Fruit fly (Drosophila melanogaster) whole organism, adult: ENCODE results near the gene Mbs.

Experiments used
- CG11617 ChIP-seq: fragments of 200-800 bp; sonication (Bioruptor generic); optimal IDR thresholded peaks from 2 replicates; lab custom pipeline; 2017; ENCODE audit warnings: mild to moderate bottlenecking, missing biosample characterization, missing genetic modification reagents, missing genetic modification characterization
- CG12768 ChIP-seq: fragments of 200-800 bp; sonication (Bioruptor generic); optimal IDR thresholded peaks from 2 replicates; lab custom pipeline; 2017; ENCODE audit warnings: missing biosample characterization, missing genetic modification characterization, mild to moderate bottlenecking, moderate library complexity, missing genetic modification reagents
- CG14711 ChIP-seq: fragments of 200-800 bp; sonication (Bioruptor generic); optimal IDR thresholded peaks from 2 replicates; lab custom pipeline; 2018; ENCODE audit warnings: missing biosample characterization, mild to moderate bottlenecking, missing genetic modification characterization, moderate library complexity
- CG1620 ChIP-seq: fragments of 200-800 bp; sonication (Bioruptor generic); optimal IDR thresholded peaks from 2 replicates; lab custom pipeline; 2016; ENCODE audit warnings: missing biosample characterization, missing genetic modification characterization
- CG33017 ChIP-seq: fragments of 200-800 bp; sonication (Bioruptor generic); optimal IDR thresholded peaks from 2 replicates; lab custom pipeline; 2018; ENCODE audit warnings: missing biosample characterization, mild to moderate bottlenecking, missing genetic modification characterization, moderate library complexity
- CG5204 ChIP-seq: fragments of 200-800 bp; sonication (Bioruptor generic); optimal IDR thresholded peaks from 2 replicates; lab custom pipeline; 2016; ENCODE audit warnings: missing biosample characterization, missing genetic modification characterization
- CG7045 ChIP-seq: fragments of 200-800 bp; sonication (Bioruptor generic); optimal IDR thresholded peaks from 2 replicates; lab custom pipeline; 2017; ENCODE audit warnings: missing biosample characterization, mild to moderate bottlenecking, missing genetic modification characterization
- CG7101 ChIP-seq: fragments of 200-800 bp; sonication (Bioruptor generic); optimal IDR thresholded peaks from 2 replicates; lab custom pipeline; 2018; ENCODE audit warnings: missing biosample characterization, mild to moderate bottlenecking, missing genetic modification characterization, moderate library complexity
- Clk ChIP-seq: fragments of 200-800 bp; sonication (Bioruptor generic); optimal IDR thresholded peaks from 2 replicates; lab custom pipeline; 2017; ENCODE audit warnings: missing biosample characterization, missing genetic modification characterization
- Crg-1 ChIP-seq: fragments of 200-800 bp; sonication (Bioruptor generic); optimal IDR thresholded peaks from 2 replicates; lab custom pipeline; 2016; ENCODE audit warnings: missing biosample characterization, missing genetic modification characterization
- Hr96 ChIP-seq: fragments of 200-800 bp; sonication (Bioruptor generic); optimal IDR thresholded peaks from 2 replicates; lab custom pipeline; 2016; ENCODE audit warnings: missing biosample characterization, missing genetic modification characterization
- Mnt ChIP-seq: fragments of 200-800 bp; sonication (Bioruptor generic); optimal IDR thresholded peaks from 2 replicates; lab custom pipeline; 2016; ENCODE audit warnings: missing biosample characterization, mild to moderate bottlenecking, missing genetic modification characterization
- bab1 ChIP-seq: fragments of 200-800 bp; sonication (Bioruptor generic); optimal IDR thresholded peaks from 3 replicates; lab custom pipeline; 2019; ENCODE audit warnings: missing biosample characterization, mild to moderate bottlenecking, missing genetic modification characterization, moderate library complexity
- cic ChIP-seq: fragments of 200-800 bp; sonication (Bioruptor generic); optimal IDR thresholded peaks from 2 replicates; lab custom pipeline; 2017; ENCODE audit warnings: missing biosample characterization, mild to moderate bottlenecking, missing genetic modification characterization, moderate library complexity
- cnc ChIP-seq, 2 experiments: fragments of >200 bp; optimal IDR thresholded peaks; 2 replicates each; lab custom pipeline; 2017
- kay ChIP-seq: fragments of 200-800 bp; sonication (Bioruptor generic); peaks from one replicate; lab custom pipeline; 2016; ENCODE audit warnings: missing biosample characterization, missing genetic modification characterization, borderline replicate concordance
- ovo ChIP-seq: fragments of 200-800 bp; sonication (Bioruptor generic); optimal IDR thresholded peaks from 2 replicates; lab custom pipeline; 2016; ENCODE audit warnings: missing biosample characterization, missing genetic modification characterization
- pad ChIP-seq: fragments of 200-800 bp; sonication (Bioruptor generic); optimal IDR thresholded peaks from 3 replicates; lab custom pipeline; 2017; ENCODE audit warnings: missing biosample characterization, missing genetic modification characterization, mild to moderate bottlenecking, moderate library complexity, missing genetic modification reagents
- tj ChIP-seq: fragments of 200-800 bp; sonication (Bioruptor generic); optimal IDR thresholded peaks from 3 replicates; lab custom pipeline; 2017; ENCODE audit warnings: missing biosample characterization, mild to moderate bottlenecking, missing genetic modification characterization, moderate library complexity
- toe ChIP-seq: fragments of 200-800 bp; sonication (Bioruptor generic); optimal IDR thresholded peaks from 2 replicates; lab custom pipeline; 2016; ENCODE audit warnings: missing biosample characterization, missing genetic modification characterization

The Mbs gene

dm6 chr3L:16048086-16048485 is 3.7 kb upstream of the Mbs start:
- peak; percentile 68 for TF ChIP-seq pad (GFP tag; lab: Kevin White, UChicago)
- TF ChIP-seq CG7101, result peak; percentile 37
- TF ChIP-seq cic, result no peak
- peak; percentile 64 for TF ChIP-seq CG12768
- TF ChIP-seq Mnt (GFP tag; lab: Kevin White, UChicago), result peak; percentile 4
- TF ChIP-seq Clk (GFP tag; lab: Kevin White, UChicago), result peak; percentile 27
- TF ChIP-seq tj (GFP tag; lab: Kevin White, UChicago), result peak; percentile 36
- no peak for TF ChIP-seq cnc (optimal IDR thresholded peaks at IDR 0.05; lab: Kevin White, UChicago)
- TF ChIP-seq CG11617 (GFP tag; lab: Kevin White, UChicago), result peak; percentile 5
- TF ChIP-seq CG7045 (GFP tag; lab: Kevin White, UChicago), result peak; percentile 49
- no peak for TF ChIP-seq CG1620 (GFP tag; lab: Kevin White, UChicago)
- no peak for TF ChIP-seq Crg-1 (GFP tag; lab: Kevin White, UChicago)
- peak; percentile 56 for TF ChIP-seq kay (GFP tag; lab: Kevin White, UChicago)
- peak; percentile 17 for TF ChIP-seq CG33017 (tag; lab: Kevin White, UChicago)
- peak; percentile 49 for TF ChIP-seq bab1 (GFP tag; lab: Kevin White, UChicago)

dm6 chr3L:16048722-16049459 is 2.9 kb upstream of the Mbs start:
- TF ChIP-seq CG11617 (GFP tag; lab: Kevin White, UChicago) (no peak), Clk (GFP tag; lab: Kevin White, UChicago) (no peak), CG33017 (tag; lab: Kevin White, UChicago) (no peak), CG1620 (GFP tag; lab: Kevin White, UChicago) (no peak), cnc (optimal IDR thresholded peaks at IDR 0.05; lab: Kevin White, UChicago) (no peak), Mnt (GFP tag; lab: Kevin White, UChicago) (no peak), kay (GFP tag; lab: Kevin White, UChicago) (no peak), Crg-1 (GFP tag; lab: Kevin White, UChicago) (no peak), pad (GFP tag; lab: Kevin White, UChicago) (no peak), Hr96 (GFP tag; lab: Kevin White, UChicago) (no peak), CG7045 (GFP tag; lab: Kevin White, UChicago) (no peak)

- peak; percentile 13 for TF ChIP-seq Hr96 (GFP tag; lab: Kevin White, UChicago)
- peak; percentile 47 for TF ChIP-seq kay (GFP tag; lab: Kevin White, UChicago)
- peak; percentile 79 for TF ChIP-seq Mnt (GFP tag; lab: Kevin White, UChicago)
- TF ChIP-seq CG7101, result peak; percentile 38
- TF ChIP-seq tj (GFP tag; lab: Kevin White, UChicago), result peak; percentile 17
- TF ChIP-seq CG33017 (tag; lab: Kevin White, UChicago), result peak; percentile 82
- TF ChIP-seq toe (GFP tag; lab: Kevin White, UChicago), result no peak
- peak; percentile 23 for TF ChIP-seq CG7045 (GFP tag; lab: Kevin White, UChicago)
- peak; percentile 47 for TF ChIP-seq Crg-1 (GFP tag; lab: Kevin White, UChicago)
- TF ChIP-seq pad (GFP tag; lab: Kevin White, UChicago), result peak; percentile 21
- peak; percentile 78 for TF ChIP-seq CG11617 (GFP tag; lab: Kevin White, UChicago)
- TF ChIP-seq cnc (optimal IDR thresholded peaks at IDR 0.05; lab: Kevin White, UChicago), result no peak
- peak; percentile 19 for TF ChIP-seq CG1620 (GFP tag; lab: Kevin White, UChicago)
- TF ChIP-seq Clk (GFP tag; lab: Kevin White, UChicago), result peak; percentile 39
- no peak for TF ChIP-seq bab1 (GFP tag; lab: Kevin White, UChicago)
- TF ChIP-seq ovo (GFP tag; lab: Kevin White, UChicago), result peak; percentile 48
- no peak for TF ChIP-seq CG5204 (GFP tag; lab: Kevin White, UChicago)
- peak; percentile 93 for TF ChIP-seq cic
- TF ChIP-seq CG12768, result peak; percentile 75
- peak; percentile 33 for TF ChIP-seq CG14711
Measured at dm6 chr3L:16049955-16050886, 1.5 kb upstream of the Mbs start.

- peak; percentile 35 for TF ChIP-seq Mnt (GFP tag; lab: Kevin White, UChicago)
- TF ChIP-seq CG1620 (GFP tag; lab: Kevin White, UChicago), result no peak
- no peak for TF ChIP-seq tj (GFP tag; lab: Kevin White, UChicago)
- TF ChIP-seq CG7101, result no peak
- TF ChIP-seq pad (GFP tag; lab: Kevin White, UChicago), result no peak
- TF ChIP-seq Crg-1 (GFP tag; lab: Kevin White, UChicago), result no peak
- TF ChIP-seq toe (GFP tag; lab: Kevin White, UChicago), result peak; percentile 44
- no peak for TF ChIP-seq cic
- no peak for TF ChIP-seq CG33017 (tag; lab: Kevin White, UChicago)
- no peak for TF ChIP-seq CG14711
- no peak for TF ChIP-seq cnc (optimal IDR thresholded peaks at IDR 0.05; lab: Kevin White, UChicago)
- no peak for TF ChIP-seq CG5204 (GFP tag; lab: Kevin White, UChicago)
- peak; percentile 33 for TF ChIP-seq bab1 (GFP tag; lab: Kevin White, UChicago)
- TF ChIP-seq Hr96 (GFP tag; lab: Kevin White, UChicago), result no peak
- TF ChIP-seq kay (GFP tag; lab: Kevin White, UChicago), result peak; percentile 89
- TF ChIP-seq Clk (GFP tag; lab: Kevin White, UChicago), result no peak
- TF ChIP-seq CG12768, result no peak
- no peak for TF ChIP-seq CG11617 (GFP tag; lab: Kevin White, UChicago)
- no peak for TF ChIP-seq CG7045 (GFP tag; lab: Kevin White, UChicago)
Measured at dm6 chr3L:16050887-16051258, 886 bp upstream of the Mbs start, which contains the start of gene Diap1. Diap1 (minus strand) TSS chr3L:16051034.
